Fruit fly (Drosophila melanogaster): Measurements from ENCODE around the gene CG6793.
A peak's percentile ranks its signal among the peaks of the same experiment; 100 is the strongest.

Gene CG6793

DNA sequence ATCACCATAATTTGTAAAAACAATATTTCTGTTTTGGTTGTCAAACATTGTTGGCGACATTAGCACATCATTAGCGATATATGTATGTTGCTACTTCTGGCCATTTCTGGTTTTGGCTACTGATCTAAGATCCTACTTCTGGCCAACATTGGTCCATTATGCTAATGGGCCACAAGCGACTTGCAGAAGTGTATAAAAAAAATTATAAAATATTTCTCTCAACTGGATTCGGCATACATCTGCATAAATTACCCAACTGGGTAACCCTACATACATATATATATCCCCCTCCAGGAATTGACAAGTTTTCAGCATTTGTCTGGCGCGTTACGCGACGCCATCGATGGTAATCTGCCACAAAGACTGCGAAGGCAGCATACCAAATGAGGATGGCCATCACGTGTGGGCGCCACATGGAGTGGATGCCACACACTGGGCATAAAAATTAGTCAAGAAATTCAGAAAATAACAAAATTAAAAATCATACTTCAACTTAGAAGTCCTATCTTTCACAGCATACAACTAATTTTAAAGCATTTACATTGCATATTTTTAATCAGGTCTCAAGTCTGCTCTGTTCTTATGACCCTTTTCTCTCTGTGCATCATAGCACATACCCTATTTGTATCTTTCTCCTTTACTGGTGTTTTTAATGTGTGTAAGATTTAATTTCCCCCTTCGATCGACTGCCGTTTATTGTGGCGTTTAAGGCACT is 4.6 kb upstream of the CG6793 start (continued):
- TF ChIP-seq gce (GFP tag; IDR thresholded peaks at IDR 0.05) (no peak), da (GFP tag; optimal IDR thresholded peaks at IDR 0.05) (no peak), CG13287 (GFP tag; IDR thresholded peaks at IDR 0.05; ENCODE audit: partially characterized antibody) (no peak), zfh2 (GFP tag; optimal IDR thresholded peaks at IDR 0.05) (no peak), CG17802 (tag; optimal IDR thresholded peaks at IDR 0.05) (no peak), CG14014 (GFP tag; IDR thresholded peaks at IDR 0.05) (no peak), sens (GFP tag) (peak; percentile 94), CG1603 (tag; optimal IDR thresholded peaks at IDR 0.05) (no peak), NfI (GFP tag; optimal IDR thresholded peaks at IDR 0.05) (no peak), CG3065 (GFP tag; optimal IDR thresholded peaks at IDR 0.05) (no peak), ash1 (GFP tag; optimal IDR thresholded peaks at IDR 0.05) (no peak), MESR4 (GFP tag; optimal IDR thresholded peaks at IDR 0.05) (no peak), Ets97D (GFP tag; optimal IDR thresholded peaks at IDR 0.05) (no peak), CG12391 (tag; optimal IDR thresholded peaks at IDR 0.05) (peak; percentile 47), CG3726 (GFP tag; IDR thresholded peaks at IDR 0.05) (no peak), CG12744 (GFP tag; optimal IDR thresholded peaks at IDR 0.05) (no peak), CG2202 (tag; optimal IDR thresholded peaks at IDR 0.05) (peak; percentile 9), B-H2 (GFP tag; optimal IDR thresholded peaks at IDR 0.05) (no peak), Fer2 (tag; optimal IDR thresholded peaks at IDR 0.05) (no peak), CG6813 (GFP tag; optimal IDR thresholded peaks at IDR 0.05) (peak; percentile 9), maf-S (GFP tag; optimal IDR thresholded peaks at IDR 0.05) (no peak), CG6854 (GFP tag; optimal IDR thresholded peaks at IDR 0.05) (no peak), D19A (tag; optimal IDR thresholded peaks at IDR 0.05) (peak; percentile 72), pita (GFP tag; optimal IDR thresholded peaks at IDR 0.05) (no peak), CHES-1-like (GFP tag; optimal IDR thresholded peaks at IDR 0.05) (no peak), CG17912 (GFP tag; optimal IDR thresholded peaks at IDR 0.05) (no peak), tio (GFP tag; optimal IDR thresholded peaks at IDR 0.05) (peak; percentile 49), CG15269 (tag; optimal IDR thresholded peaks at IDR 0.05) (no peak), CG13775 (GFP tag; optimal IDR thresholded peaks at IDR 0.05) (peak; percentile 19), crol (GFP tag; IDR thresholded peaks at IDR 0.05) (no peak), sob (GFP tag; IDR thresholded peaks at IDR 0.05) (peak; percentile 73), Sry-δ (GFP tag; optimal IDR thresholded peaks at IDR 0.05) (peak; percentile 41), CG10321 (GFP tag; IDR thresholded peaks at IDR 0.05) (no peak), prd (optimal IDR thresholded peaks at IDR 0.05) (no peak), prd (GFP tag; IDR thresholded peaks at IDR 0.05) (peak; percentile 65), CG6175 (GFP tag; IDR thresholded peaks at IDR 0.05) (peak; percentile 81; the same call in 2 of the 3 replicates), emc (GFP tag; optimal IDR thresholded peaks at IDR 0.05) (no peak), CG9609 (GFP tag; optimal IDR thresholded peaks at IDR 0.05) (no peak), CG17359 (tag; optimal IDR thresholded peaks at IDR 0.05) (peak; percentile 38), sug (tag; optimal IDR thresholded peaks at IDR 0.05) (no peak), sna (GFP tag; IDR thresholded peaks at IDR 0.05; ENCODE audit: partially characterized antibody) (no peak), CG2712 (tag; optimal IDR thresholded peaks at IDR 0.05) (peak; percentile 71), CG31441 (GFP tag; IDR thresholded peaks at IDR 0.05) (peak; percentile 54), tx (GFP tag; optimal IDR thresholded peaks at IDR 0.05) (peak; percentile 30), CG4707 (GFP tag; optimal IDR thresholded peaks at IDR 0.05) (no peak), oc (tag; optimal IDR thresholded peaks at IDR 0.05) (no peak), CG17186 (GFP tag; optimal IDR thresholded peaks at IDR 0.05) (no peak), CG10979 (tag; optimal IDR thresholded peaks at IDR 0.05) (peak; percentile 89), bsh (GFP tag; optimal IDR thresholded peaks at IDR 0.05) (peak in 1 of 2 experiments; percentile 61), twi (tag; optimal IDR thresholded peaks at IDR 0.05) (peak; percentile 48)
